Worm (Caenorhabditis elegans): ENCODE data around the gene K08F11.1.

K08F11.1 gene

ce11 chrIV:4703911-4704310 is 20.8 kb upstream of the K08F11.1 start, which contains the start of gene ogdh-1:
TSS of gene ogdh-1 (minus strand) at chrIV:4704011.
- TF ChIP-seq tlp-1 (tag; optimal IDR thresholded peaks at IDR 0.05) (no peak), ets-5 (GFP tag; IDR thresholded peaks at IDR 0.05) (no peak)

DNA sequence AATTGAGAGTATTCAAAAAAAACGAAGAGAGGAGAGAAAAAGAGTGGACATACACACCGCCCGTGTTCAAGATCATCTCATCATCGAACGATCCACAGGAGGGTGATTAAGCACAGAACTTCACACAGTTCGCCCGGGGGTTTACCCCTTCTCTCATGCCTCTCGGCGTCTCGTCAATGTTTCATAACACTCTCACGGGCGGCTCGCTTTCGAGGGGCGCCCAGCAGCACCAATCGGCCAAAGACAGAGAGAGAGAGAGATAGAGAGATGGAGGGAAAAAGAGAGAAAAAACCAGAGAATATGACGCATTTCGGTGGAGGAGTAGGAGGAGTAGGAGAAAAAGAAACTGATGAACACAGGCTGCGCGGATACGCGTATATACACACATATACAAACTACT is 19.5 kb upstream of the K08F11.1 start:
- TF ChIP-seq zip-4 (GFP tag; optimal IDR thresholded peaks at IDR 0.05) (peak; percentile 12), alr-1 (tag; optimal IDR thresholded peaks at IDR 0.05; ENCODE audit: borderline replicate concordance) (no peak), snpc-4 (tag; optimal IDR thresholded peaks at IDR 0.05) (no peak), F16B12.6 (tag; optimal IDR thresholded peaks at IDR 0.05) (peak; percentile 43), xbp-1 (tag; optimal IDR thresholded peaks at IDR 0.05) (peak; percentile 48), egl-27 (tag; optimal IDR thresholded peaks at IDR 0.05) (no peak), unc-98 (GFP tag; IDR thresholded peaks at IDR 0.05) (no peak), nhr-76 (tag; optimal IDR thresholded peaks at IDR 0.05) (no peak), lir-3 (tag; optimal IDR thresholded peaks at IDR 0.05; ENCODE audit: poor library complexity) (no peak), lin-15B (tag; optimal IDR thresholded peaks at IDR 0.05) (peak; percentile 47), mef-2 (tag; optimal IDR thresholded peaks at IDR 0.05) (no peak), nhr-28 (tag; optimal IDR thresholded peaks at IDR 0.05) (no peak), blmp-1 (tag; optimal IDR thresholded peaks at IDR 0.05) (no peak), lin-39 (tag; optimal IDR thresholded peaks at IDR 0.05) (no peak), ztf-11 (tag; optimal IDR thresholded peaks at IDR 0.05) (no peak), isw-1 (GFP tag; IDR thresholded peaks at IDR 0.05) (no peak), C16A3.4 (tag; optimal IDR thresholded peaks at IDR 0.05) (peak; percentile 41), fos-1 (tag; optimal IDR thresholded peaks at IDR 0.05) (peak; percentile 24), elt-2 (tag; optimal IDR thresholded peaks at IDR 0.05) (peak; percentile 3), nhr-237 (tag; optimal IDR thresholded peaks at IDR 0.05) (peak; percentile 29), skn-1 (tag; optimal IDR thresholded peaks at IDR 0.05) (peak; percentile 83), lin-13 (GFP tag; optimal IDR thresholded peaks at IDR 0.05) (no peak), nhr-90 (tag; optimal IDR thresholded peaks at IDR 0.05; ENCODE audit: poor library complexity) (peak; percentile 34), unc-30 (tag; optimal IDR thresholded peaks at IDR 0.05) (no peak), nhr-71 (tag; optimal IDR thresholded peaks at IDR 0.05) (peak; percentile 75), nhr-20 (tag; optimal IDR thresholded peaks at IDR 0.05) (peak; percentile 76), dpl-1 (GFP tag; optimal IDR thresholded peaks at IDR 0.05) (peak; percentile 14 to 41 (median 39)), tbx-2 (tag; optimal IDR thresholded peaks at IDR 0.05) (peak; percentile 61), jun-1 (tag; optimal IDR thresholded peaks at IDR 0.05) (peak; percentile 28), efl-1 (optimal IDR thresholded peaks at IDR 0.05) (peak; percentile 47 to 59), efl-1 (GFP tag; optimal IDR thresholded peaks at IDR 0.05 in 1 of 2) (peak in 1 of 2 experiments; percentile 37), lin-14 (GFP tag; optimal IDR thresholded peaks at IDR 0.05) (peak; percentile 94), zag-1 (tag; optimal IDR thresholded peaks at IDR 0.05) (no peak), lin-35 (GFP tag; optimal IDR thresholded peaks at IDR 0.05) (peak; percentile 58 to 59), mdl-1 (tag; optimal IDR thresholded peaks at IDR 0.05) (peak in 1 of 2 experiments; percentile 42), unc-130 (tag; optimal IDR thresholded peaks at IDR 0.05) (peak; percentile 31), rnt-1 (tag; optimal IDR thresholded peaks at IDR 0.05) (peak; percentile 81), dsc-1 (tag; optimal IDR thresholded peaks at IDR 0.05) (peak; percentile 21), nhr-85 (tag) (no peak), lsy-2 (tag; optimal IDR thresholded peaks at IDR 0.05) (peak; percentile 42 to 72), nhr-47 (tag; optimal IDR thresholded peaks at IDR 0.05) (peak; percentile 64), ces-1 (GFP tag; optimal IDR thresholded peaks at IDR 0.05) (no peak), aly-2 (tag; optimal IDR thresholded peaks at IDR 0.05) (no peak), Y116A8C.19 (tag; optimal IDR thresholded peaks at IDR 0.05; ENCODE audit: borderline replicate concordance) (no peak), grh-1 (GFP tag; IDR thresholded peaks at IDR 0.05) (no peak), nhr-77 (tag; optimal IDR thresholded peaks at IDR 0.05) (peak; percentile 57), mep-1 (tag; optimal IDR thresholded peaks at IDR 0.05) (peak; percentile 56), hlh-4 (tag; optimal IDR thresholded peaks at IDR 0.05) (no peak), irx-1 (tag; optimal IDR thresholded peaks at IDR 0.05) (no peak), ztf-4 (tag; optimal IDR thresholded peaks at IDR 0.05) (no peak)

Measured in whole organism, L1 larva.